Worm (Caenorhabditis elegans) whole organism, mixed stage, embryonic: ENCODE data around the gene elp-1.

Experiments
- bed-3 ChIP-seq: fragments of 200-800 bp; sonication (Bioruptor generic); optimal IDR thresholded peaks from 3 replicates; lab custom pipeline; 2018; ENCODE audit warnings: mild to moderate bottlenecking, missing genetic modification characterization, moderate library complexity, missing compliant biosample characterization
- blmp-1 ChIP-seq: fragments of 150-350 bp; optimal IDR thresholded peaks from 2 replicates; lab custom pipeline; 2014; ENCODE audit warnings: missing biosample characterization, missing genetic modification characterization
- ceh-39 ChIP-seq: fragments of 150-350 bp; optimal IDR thresholded peaks from 2 replicates; lab custom pipeline; 2014; ENCODE audit warnings: missing biosample characterization, missing genetic modification characterization
- ceh-83 ChIP-seq: fragments of 200-800 bp; sonication (Bioruptor generic); optimal IDR thresholded peaks from 2 replicates; lab custom pipeline; 2018; ENCODE audit warnings: mild to moderate bottlenecking, missing genetic modification characterization, missing compliant biosample characterization
- ces-1 ChIP-seq: fragments of 150-350 bp; optimal IDR thresholded peaks from 2 replicates; lab custom pipeline; 2014; ENCODE audit warnings: missing biosample characterization, missing genetic modification reagents, missing genetic modification characterization
- cnd-1 ChIP-seq: fragments of 200-800 bp; sonication (Bioruptor generic); optimal IDR thresholded peaks from 2 replicates; lab custom pipeline; 2018; ENCODE audit warnings: mild to moderate bottlenecking, missing genetic modification characterization, missing compliant biosample characterization
- drap-1 ChIP-seq: fragments of 200-800 bp; sonication (Bioruptor generic); optimal IDR thresholded peaks from 3 replicates; lab custom pipeline; 2018; ENCODE audit warnings: mild to moderate bottlenecking, missing genetic modification characterization, missing compliant biosample characterization
- elt-1 ChIP-seq: sonication (generic microtip); optimal IDR thresholded peaks from 2 replicates; lab custom pipeline; 2017; ENCODE audit warnings: missing genetic modification characterization, mild to moderate bottlenecking, missing compliant biosample characterization, antibody characterized with exemption, moderate library complexity, borderline replicate concordance; ENCODE audit not compliant: insufficient read depth
- elt-3 ChIP-seq: fragments of 150-350 bp; optimal IDR thresholded peaks from 2 replicates; lab custom pipeline; 2014; ENCODE audit warnings: missing biosample characterization, missing genetic modification characterization
- flh-1 ChIP-seq: fragments of 200-800 bp; sonication (Bioruptor generic); optimal IDR thresholded peaks from 2 replicates; lab custom pipeline; 2018; ENCODE audit warnings: mild to moderate bottlenecking, missing genetic modification characterization, moderate library complexity, missing compliant biosample characterization
- ham-2 ChIP-seq: fragments of 200-800 bp; sonication (Bioruptor generic); optimal IDR thresholded peaks from 2 replicates; lab custom pipeline; 2018; ENCODE audit warnings: mild to moderate bottlenecking, missing genetic modification characterization, missing compliant biosample characterization
- hlh-1 ChIP-seq: fragments of 150-350 bp; optimal IDR thresholded peaks from 2 replicates; lab custom pipeline; 2014; ENCODE audit warnings: missing biosample characterization, missing genetic modification reagents, missing genetic modification characterization
- lin-13 ChIP-seq: fragments of 150-350 bp; optimal IDR thresholded peaks from 2 replicates; lab custom pipeline; 2014; ENCODE audit warnings: missing biosample characterization, missing genetic modification characterization
- lin-32 ChIP-seq: fragments of 200-800 bp; sonication (Bioruptor generic); optimal IDR thresholded peaks from 2 replicates; lab custom pipeline; 2018; ENCODE audit warnings: mild to moderate bottlenecking, missing genetic modification characterization, missing compliant biosample characterization
- lsy-2 ChIP-seq: fragments of 150-350 bp; optimal IDR thresholded peaks from 2 replicates; lab custom pipeline; 2014; ENCODE audit warnings: missing biosample characterization, missing genetic modification characterization
- mab-5 ChIP-seq: fragments of 150-350 bp; optimal IDR thresholded peaks from 2 replicates; lab custom pipeline; 2014; ENCODE audit warnings: missing biosample characterization, missing genetic modification characterization
- mep-1 ChIP-seq: fragments of 150-350 bp; optimal IDR thresholded peaks from 2 replicates; lab custom pipeline; 2017; ENCODE audit warnings: missing biosample characterization, missing genetic modification reagents, missing genetic modification characterization, inconsistent platforms
- mls-2 ChIP-seq: sonication (generic microtip); optimal IDR thresholded peaks from 2 replicates; lab custom pipeline; 2016; ENCODE audit warnings: mild to moderate bottlenecking, missing genetic modification characterization, moderate library complexity, missing compliant biosample characterization
- nhr-12 ChIP-seq: fragments of 150-350 bp; optimal IDR thresholded peaks from 2 replicates; lab custom pipeline; 2014; ENCODE audit warnings: missing biosample characterization, missing genetic modification characterization
- nhr-2 ChIP-seq: fragments of 150-350 bp; optimal IDR thresholded peaks from 2 replicates; lab custom pipeline; 2014; ENCODE audit warnings: missing biosample characterization, missing genetic modification characterization
- nhr-237 ChIP-seq: fragments of 150-350 bp; optimal IDR thresholded peaks from 2 replicates; lab custom pipeline; 2014; ENCODE audit warnings: missing biosample characterization, missing genetic modification characterization
- nhr-28 ChIP-seq: fragments of 150-350 bp; optimal IDR thresholded peaks from 2 replicates; lab custom pipeline; 2014; ENCODE audit warnings: missing biosample characterization, missing genetic modification characterization
- pha-4 ChIP-seq: fragments of 150-350 bp; optimal IDR thresholded peaks from 2 replicates; lab custom pipeline; 2018; ENCODE audit warnings: missing biosample characterization, missing genetic modification reagents, missing genetic modification characterization
- sem-2 ChIP-seq: fragments of 200-800 bp; sonication (Bioruptor generic); optimal IDR thresholded peaks from 2 replicates; lab custom pipeline; 2018; ENCODE audit warnings: mild to moderate bottlenecking, missing genetic modification characterization, missing compliant biosample characterization
- snpc-4 ChIP-seq: fragments of 150-350 bp; optimal IDR thresholded peaks from 2 replicates; lab custom pipeline; 2014; ENCODE audit warnings: missing biosample characterization, missing genetic modification characterization
- sptf-1 ChIP-seq: sonication (generic microtip); optimal IDR thresholded peaks from 2 replicates; lab custom pipeline; 2017; ENCODE audit warnings: mild to moderate bottlenecking, missing genetic modification characterization, moderate library complexity, missing compliant biosample characterization
- tbx-8 ChIP-seq: fragments of 200-800 bp; sonication (Bioruptor generic); optimal IDR thresholded peaks from 2 replicates; lab custom pipeline; 2018; ENCODE audit warnings: mild to moderate bottlenecking, missing genetic modification characterization, moderate library complexity, missing compliant biosample characterization
- unc-120 ChIP-seq: sonication (generic microtip); optimal IDR thresholded peaks from 2 replicates; lab custom pipeline; 2017; ENCODE audit warnings: missing genetic modification characterization, missing compliant biosample characterization; ENCODE audit not compliant: poor library complexity, severe bottlenecking
- unc-39 ChIP-seq: fragments of 150-350 bp; optimal IDR thresholded peaks from 2 replicates; lab custom pipeline; 2014; ENCODE audit warnings: missing biosample characterization, missing genetic modification characterization
- unc-62 ChIP-seq: fragments of 150-350 bp; optimal IDR thresholded peaks from 2 replicates; lab custom pipeline; 2014; ENCODE audit warnings: missing biosample characterization, missing genetic modification reagents, missing genetic modification characterization
- zip-8 ChIP-seq: fragments of 150-350 bp; optimal IDR thresholded peaks from 2 replicates; lab custom pipeline; 2014; ENCODE audit warnings: missing biosample characterization, missing genetic modification characterization
- ztf-11 ChIP-seq: fragments of 150-350 bp; optimal IDR thresholded peaks from 2 replicates; lab custom pipeline; 2014; ENCODE audit warnings: missing biosample characterization, missing genetic modification characterization

elp-1 gene

ce11 chrV:20797918-20798317 lies 28.0 kb upstream of the elp-1 start, which contains the start of gene sdf-9:
TSS of gene sdf-9 (plus strand) at chrV:20798218.
- no peak for TF ChIP-seq sptf-1 (tag; lab: Kevin White, UChicago)
- no peak for TF ChIP-seq snpc-4 (tag; lab: Kevin White, UChicago)
- TF ChIP-seq zip-8 (tag; lab: Kevin White, UChicago) = no peak
- TF ChIP-seq ceh-83 (GFP tag; lab: Kevin White, UChicago) = no peak
- no peak for TF ChIP-seq lin-32 (GFP tag; lab: Kevin White, UChicago)
- no peak for TF ChIP-seq ceh-39
- TF ChIP-seq elt-1 = no peak
- TF ChIP-seq mab-5 = no peak
- TF ChIP-seq, all 35 proteins: peak for 0

- peak; percentile 72 for TF ChIP-seq unc-120 (tag; lab: Kevin White, UChicago)
- TF ChIP-seq bed-3 = no peak
- TF ChIP-seq ham-2 = no peak
- TF ChIP-seq unc-62 (GFP tag; lab: Kevin White, UChicago) = peak; percentile 18
- peak; percentile 41 for TF ChIP-seq drap-1
- no peak for TF ChIP-seq blmp-1
- TF ChIP-seq hlh-1 = peak; percentile 93
These were observed 23.8 kb upstream of the elp-1 start for ce11 chrV:20793761-20794160.

- no peak for TF ChIP-seq hlh-1
- no peak for TF ChIP-seq blmp-1
- TF ChIP-seq lsy-2 = no peak
- TF ChIP-seq nhr-28 (tag; lab: Kevin White, UChicago) = no peak
- TF ChIP-seq unc-39 (tag; lab: Kevin White, UChicago) = no peak
- TF ChIP-seq ces-1 (GFP tag; lab: Kevin White, UChicago) = no peak
- no peak for TF ChIP-seq ztf-11 (tag; lab: Kevin White, UChicago)
- no peak for TF ChIP-seq nhr-2
- no peak for TF ChIP-seq nhr-12 (tag; lab: Kevin White, UChicago)
- TF ChIP-seq cnd-1 (tag; lab: Kevin White, UChicago) = no peak
- no peak for TF ChIP-seq nhr-237 (tag; lab: Kevin White, UChicago)
- TF ChIP-seq lin-13 (tag; lab: Kevin White, UChicago) = no peak
- TF ChIP-seq tbx-8 (GFP tag; lab: Kevin White, UChicago) = no peak
- TF ChIP-seq mep-1 = no peak
- TF ChIP-seq sem-2 = no peak
- no peak for TF ChIP-seq unc-62 (GFP tag; lab: Kevin White, UChicago)
These were observed 22.5 kb upstream of the elp-1 start, which contains the start of gene Y44A6D.3 for ce11 chrV:20792371-20792890. TSS of gene Y44A6D.3 (minus strand) at chrV:20792421.

- TF ChIP-seq ham-2 = no peak
- no peak for TF ChIP-seq sem-2
- no peak for TF ChIP-seq sptf-1 (tag; lab: Kevin White, UChicago)
- no peak for TF ChIP-seq nhr-28 (tag; lab: Kevin White, UChicago)
- no peak for TF ChIP-seq drap-1
- no peak for TF ChIP-seq mls-2 (tag; lab: Kevin White, UChicago)
- TF ChIP-seq zip-8 (tag; lab: Kevin White, UChicago) = no peak
- no peak for TF ChIP-seq cnd-1 (tag; lab: Kevin White, UChicago)
- TF ChIP-seq elt-3 (tag; lab: Kevin White, UChicago) = no peak
- TF ChIP-seq ztf-11 (tag; lab: Kevin White, UChicago) = no peak
- TF ChIP-seq flh-1 (GFP tag; lab: Kevin White, UChicago) = no peak
- no peak for TF ChIP-seq bed-3
- TF ChIP-seq pha-4 = no peak
- TF ChIP-seq tbx-8 (GFP tag; lab: Kevin White, UChicago) = no peak
- no peak for TF ChIP-seq ceh-83 (GFP tag; lab: Kevin White, UChicago)
- no peak for TF ChIP-seq nhr-2
- no peak for TF ChIP-seq nhr-237 (tag; lab: Kevin White, UChicago)
- TF ChIP-seq lin-13 (tag; lab: Kevin White, UChicago) = no peak
- TF ChIP-seq lsy-2 = no peak
These were observed 20.7 kb upstream of the elp-1 start for ce11 chrV:20790616-20791015.

ce11 chrV:20790011-20790410 lies 20.1 kb upstream of the elp-1 start, which contains the start of gene Y44A6D.1:
TSS of gene Y44A6D.1 (minus strand) at chrV:20790033.
- no peak for TF ChIP-seq ham-2
- TF ChIP-seq lin-13 (tag; lab: Kevin White, UChicago) = no peak
- TF ChIP-seq drap-1 = peak; percentile 39
- TF ChIP-seq cnd-1 (tag; lab: Kevin White, UChicago) = no peak
- TF ChIP-seq lin-32 (GFP tag; lab: Kevin White, UChicago) = no peak
- TF ChIP-seq, all 35 proteins: peak for 1
